Fruit fly (Drosophila melanogaster) whole organism, embryonic: ENCODE measurements around the gene CG14085.

Experiments
- Blimp-1 ChIP-seq: fragments of 200-800 bp; sonication (Bioruptor generic); optimal IDR thresholded peaks from 3 replicates; lab custom pipeline; 2018; ENCODE audit warnings: missing biosample characterization, missing genetic modification characterization, mild to moderate bottlenecking, moderate library complexity, missing genetic modification reagents
- CG10654 ChIP-seq: fragments of 200-800 bp; sonication (Bioruptor generic); optimal IDR thresholded peaks from 2 replicates; lab custom pipeline; 2016; ENCODE audit warnings: missing biosample characterization, missing genetic modification characterization
- CG11456 ChIP-seq: fragments of 200-800 bp; sonication (Bioruptor generic); IDR thresholded peaks from 3 replicates; pipeline ENCODE4 v1.3.6; 2022; ENCODE audit warnings: missing biosample characterization, missing genetic modification characterization
- CG11504 ChIP-seq: fragments of 200-800 bp; sonication (Bioruptor generic); optimal IDR thresholded peaks from 3 replicates; lab custom pipeline; 2019; ENCODE audit warnings: missing biosample characterization, mild to moderate bottlenecking, missing genetic modification characterization, moderate library complexity
- CG11695 ChIP-seq: fragments of 200-800 bp; sonication (Bioruptor generic); IDR thresholded peaks from 3 replicates; pipeline ENCODE4 v1.3.6; 2022; ENCODE audit warnings: missing biosample characterization, missing genetic modification characterization
- CG12236 ChIP-seq: fragments of 200-800 bp; sonication (Bioruptor generic); optimal IDR thresholded peaks from 2 replicates; lab custom pipeline; 2016; ENCODE audit warnings: missing biosample characterization, missing genetic modification characterization
- CG1233 ChIP-seq: fragments of 200-800 bp; sonication (Bioruptor generic); optimal IDR thresholded peaks from 4 replicates; lab custom pipeline; 2018; ENCODE audit warnings: missing biosample characterization, mild to moderate bottlenecking, missing genetic modification characterization
- CG12769 ChIP-seq: fragments of 200-800 bp; sonication (Bioruptor generic); optimal IDR thresholded peaks from 2 replicates; lab custom pipeline; 2019; ENCODE audit warnings: missing biosample characterization, mild to moderate bottlenecking, missing genetic modification characterization, moderate library complexity
- CG13287 ChIP-seq: fragments of 200-800 bp; sonication (Bioruptor generic); IDR thresholded peaks from 2 replicates; pipeline ENCODE4 v1.3.6; 2022; ENCODE audit warnings: missing biosample characterization, missing genetic modification characterization; ENCODE audit not compliant: partially characterized antibody
- CG13775 ChIP-seq: fragments of 200-800 bp; sonication (Bioruptor generic); optimal IDR thresholded peaks from 3 replicates; lab custom pipeline; 2017; ENCODE audit warnings: missing biosample characterization, mild to moderate bottlenecking, missing genetic modification characterization
- CG14050 ChIP-seq: fragments of 200-800 bp; sonication (Bioruptor generic); IDR thresholded peaks from 3 replicates; pipeline ENCODE4 v1.3.6; 2022; ENCODE audit warnings: missing biosample characterization, missing genetic modification characterization
- CG15696 ChIP-seq: fragments of 200-800 bp; sonication (Bioruptor generic); optimal IDR thresholded peaks from 2 replicates; lab custom pipeline; 2019; ENCODE audit warnings: missing biosample characterization, mild to moderate bottlenecking, missing genetic modification characterization, moderate library complexity
- CG17186 ChIP-seq: fragments of 200-800 bp; sonication (Bioruptor generic); optimal IDR thresholded peaks from 3 replicates; lab custom pipeline; 2017; ENCODE audit warnings: missing biosample characterization, missing genetic modification reagents, missing genetic modification characterization
- CG1832 ChIP-seq: fragments of 200-800 bp; sonication (Bioruptor generic); optimal IDR thresholded peaks from 2 replicates; lab custom pipeline; 2017; ENCODE audit warnings: missing biosample characterization, mild to moderate bottlenecking, missing genetic modification characterization, inconsistent platforms
- CG18599 ChIP-seq: fragments of 200-800 bp; sonication (Bioruptor generic); optimal IDR thresholded peaks from 3 replicates; lab custom pipeline; 2017; ENCODE audit warnings: missing biosample characterization, missing genetic modification characterization, mild to moderate bottlenecking, moderate library complexity, missing genetic modification reagents
- CG18619 ChIP-seq: fragments of 200-800 bp; sonication (Bioruptor generic); optimal IDR thresholded peaks from 3 replicates; lab custom pipeline; 2017; ENCODE audit warnings: missing biosample characterization, mild to moderate bottlenecking, missing genetic modification characterization
- CG18764 ChIP-seq: fragments of 200-800 bp; sonication (Bioruptor generic); optimal IDR thresholded peaks from 3 replicates; lab custom pipeline; 2016; ENCODE audit warnings: missing biosample characterization, missing genetic modification characterization
- CG2712 ChIP-seq: fragments of 200-800 bp; optimal IDR thresholded peaks from 3 replicates; lab custom pipeline; 2019; ENCODE audit warnings: missing biosample characterization, mild to moderate bottlenecking, missing genetic modification characterization, moderate library complexity
- CG30403 ChIP-seq: fragments of 200-800 bp; sonication (Bioruptor generic); optimal IDR thresholded peaks from 3 replicates; lab custom pipeline; 2016; ENCODE audit warnings: missing biosample characterization, missing genetic modification characterization
- CG31388 ChIP-seq: fragments of 200-800 bp; sonication (Bioruptor generic); optimal IDR thresholded peaks from 2 replicates; lab custom pipeline; 2016; ENCODE audit warnings: missing biosample characterization, missing genetic modification characterization
- CG43689 ChIP-seq: fragments of 200-800 bp; sonication (Bioruptor generic); IDR thresholded peaks from 2 replicates; pipeline ENCODE4 v1.3.6; 2022; ENCODE audit warnings: missing biosample characterization, missing genetic modification characterization
- CG4617 ChIP-seq: fragments of 200-800 bp; sonication (Bioruptor generic); optimal IDR thresholded peaks from 3 replicates; lab custom pipeline; 2016; ENCODE audit warnings: missing biosample characterization, missing genetic modification characterization, borderline replicate concordance
- CG4707 ChIP-seq: fragments of 200-800 bp; sonication (Bioruptor generic); optimal IDR thresholded peaks from 2 replicates; lab custom pipeline; 2018; ENCODE audit warnings: missing biosample characterization, mild to moderate bottlenecking, missing genetic modification characterization, moderate library complexity
- CG5953 ChIP-seq: fragments of 200-800 bp; sonication (Bioruptor generic); IDR thresholded peaks from 2 replicates; pipeline ENCODE4 v1.3.6; 2022; ENCODE audit warnings: missing biosample characterization, missing genetic modification characterization
- CG6813 ChIP-seq: fragments of 200-800 bp; sonication (Bioruptor generic); optimal IDR thresholded peaks from 2 replicates; lab custom pipeline; 2017; ENCODE audit warnings: missing biosample characterization, missing genetic modification characterization, mild to moderate bottlenecking, moderate library complexity, missing genetic modification reagents
- CG7786 ChIP-seq: fragments of 200-800 bp; sonication (Bioruptor generic); optimal IDR thresholded peaks from 2 replicates; lab custom pipeline; 2016; ENCODE audit warnings: missing biosample characterization, missing genetic modification characterization
- CG8281 ChIP-seq: fragments of 200-800 bp; sonication (Bioruptor generic); optimal IDR thresholded peaks from 2 replicates; lab custom pipeline; 2018; ENCODE audit warnings: missing biosample characterization, mild to moderate bottlenecking, missing genetic modification characterization, moderate library complexity
- CG8388 ChIP-seq: fragments of 200-800 bp; sonication (Bioruptor generic); optimal IDR thresholded peaks from 2 replicates; lab custom pipeline; 2019; ENCODE audit warnings: missing biosample characterization, mild to moderate bottlenecking, missing genetic modification characterization, moderate library complexity
- CG9797 ChIP-seq: fragments of 200-800 bp; sonication (Bioruptor generic); optimal IDR thresholded peaks from 3 replicates; lab custom pipeline; 2018; ENCODE audit warnings: missing biosample characterization, mild to moderate bottlenecking, missing genetic modification characterization
- CTCF ChIP-seq: fragments of 200-800 bp; sonication (Bioruptor generic); optimal IDR thresholded peaks from 2 replicates; lab custom pipeline; 2017; ENCODE audit warnings: missing biosample characterization, mild to moderate bottlenecking, missing genetic modification characterization, moderate library complexity
- CkIIα-i1 ChIP-seq: fragments of 200-800 bp; sonication (Bioruptor generic); IDR thresholded peaks from 2 replicates; pipeline ENCODE4 v1.3.6; 2022; ENCODE audit warnings: missing biosample characterization, missing genetic modification characterization
- HLH4C ChIP-seq: fragments of 200-800 bp; sonication (Bioruptor generic); IDR thresholded peaks from 3 replicates; pipeline ENCODE4 v1.3.6; 2022; ENCODE audit warnings: missing biosample characterization, missing genetic modification characterization; ENCODE audit not compliant: partially characterized antibody
- Mes4 ChIP-seq: fragments of 200-800 bp; sonication (Bioruptor generic); optimal IDR thresholded peaks from 2 replicates; lab custom pipeline; 2016; ENCODE audit warnings: missing biosample characterization, missing genetic modification characterization
- NFAT ChIP-seq: fragments of 200-800 bp; sonication (Bioruptor generic); IDR thresholded peaks from 2 replicates; pipeline ENCODE4 v1.3.6; 2022; ENCODE audit warnings: missing biosample characterization, missing genetic modification characterization
- Nf-YA ChIP-seq: fragments of 200-800 bp; sonication (Bioruptor generic); IDR thresholded peaks from 2 replicates; pipeline ENCODE4 v1.3.6; 2022; ENCODE audit warnings: missing biosample characterization, missing genetic modification characterization
- Scr ChIP-seq: fragments of 200-800 bp; sonication (Bioruptor generic); IDR thresholded peaks from 2 replicates; pipeline ENCODE4 v1.3.6; 2022; ENCODE audit warnings: missing biosample characterization, missing genetic modification characterization; ENCODE audit not compliant: partially characterized antibody
- crp ChIP-seq, 2 experiments: fragments of 200-800 bp; sonication (Bioruptor generic); optimal IDR thresholded peaks; 2 replicates in 1 of 2; 3 replicates in 1 of 2; lab custom pipeline; 2017; ENCODE audit warnings: missing biosample characterization in 2 of 2, missing genetic modification characterization in 2 of 2, mild to moderate bottlenecking in 1 of 2, moderate library complexity in 1 of 2
- danr ChIP-seq: fragments of 200-800 bp; sonication (Bioruptor generic); IDR thresholded peaks from 2 replicates; pipeline ENCODE4 v1.3.6; 2022; ENCODE audit warnings: missing biosample characterization, missing genetic modification characterization
- dm ChIP-seq: fragments of 200-800 bp; sonication (Bioruptor generic); optimal IDR thresholded peaks from 3 replicates; lab custom pipeline; 2016; ENCODE audit warnings: missing biosample characterization, missing genetic modification characterization
- dpn ChIP-seq, 2 experiments: fragments of 200-800 bp; sonication (Bioruptor generic); optimal IDR thresholded peaks; 3 replicates each; lab custom pipeline; 2016; ENCODE audit warnings: missing biosample characterization in 2 of 2, missing genetic modification characterization in 2 of 2
- eve ChIP-seq, 2 experiments: fragments of >200 bp; optimal IDR thresholded peaks; 2 replicates each; lab custom pipeline; 2017; ENCODE audit warnings: missing biosample characterization in 2 of 2, missing genetic modification characterization in 2 of 2
- ftz-f1 ChIP-seq: fragments of 200-800 bp; sonication (Bioruptor generic); optimal IDR thresholded peaks from 2 replicates; lab custom pipeline; 2016; ENCODE audit warnings: missing biosample characterization, missing genetic modification characterization
- gce ChIP-seq: fragments of 200-800 bp; sonication (Bioruptor generic); IDR thresholded peaks from 3 replicates; pipeline ENCODE4 v1.3.6; 2022; ENCODE audit warnings: missing biosample characterization, missing genetic modification characterization
- ham ChIP-seq: fragments of 200-800 bp; sonication (Bioruptor generic); IDR thresholded peaks from 2 replicates; pipeline ENCODE4 v1.3.6; 2022; ENCODE audit warnings: missing biosample characterization, missing genetic modification characterization
- kah ChIP-seq: fragments of 200-800 bp; sonication (Bioruptor generic); optimal IDR thresholded peaks from 2 replicates; lab custom pipeline; 2018; ENCODE audit warnings: missing biosample characterization, mild to moderate bottlenecking, missing genetic modification characterization
- onecut ChIP-seq: fragments of 200-800 bp; sonication (Bioruptor generic); IDR thresholded peaks from 2 replicates; pipeline ENCODE4 v1.3.6; 2022; ENCODE audit warnings: missing biosample characterization, missing genetic modification characterization
- peb ChIP-seq: fragments of 200-800 bp; sonication (Bioruptor generic); IDR thresholded peaks from 2 replicates; pipeline ENCODE4 v1.3.6; 2022; ENCODE audit warnings: missing biosample characterization, missing genetic modification characterization
- pho ChIP-seq: fragments of 200-800 bp; sonication (Bioruptor generic); optimal IDR thresholded peaks from 2 replicates; lab custom pipeline; 2016; ENCODE audit warnings: missing biosample characterization, missing genetic modification characterization
- sd ChIP-seq: fragments of 200-800 bp; sonication (Bioruptor generic); optimal IDR thresholded peaks from 3 replicates; lab custom pipeline; 2018; ENCODE audit warnings: missing biosample characterization, mild to moderate bottlenecking, missing genetic modification characterization, moderate library complexity
- sisA ChIP-seq: fragments of 200-800 bp; sonication (Bioruptor generic); IDR thresholded peaks from 2 replicates; pipeline ENCODE4 v1.3.6; 2022; ENCODE audit warnings: missing biosample characterization, missing genetic modification characterization

Gene CG14085

dm6 chr3L:19254715-19255428 lies 14.3 kb upstream of the CG14085 start, which contains the start of the genes mRpL21 and rept (continued):
- no peak for TF ChIP-seq Blimp-1
- no peak for TF ChIP-seq CG15696
- TF ChIP-seq CG18599 (GFP tag; lab: Kevin White, UChicago): peak; percentile 59
- TF ChIP-seq Mes4: peak; percentile 38
- no peak for TF ChIP-seq CG6813 (GFP tag; lab: Kevin White, UChicago)
- no peak for TF ChIP-seq HLH4C (GFP tag; lab: Robert Waterston, UW)
- TF ChIP-seq CG12769: peak; percentile 68
- no peak for TF ChIP-seq CG12236
- no peak for TF ChIP-seq ham (GFP tag; lab: Robert Waterston, UW)
- TF ChIP-seq CG11456 (GFP tag; lab: Robert Waterston, UW): peak; percentile 54; the same call in 1 of the 3 replicates
- TF ChIP-seq CTCF (GFP tag; lab: Kevin White, UChicago): no peak
- TF ChIP-seq pho (GFP tag; lab: Kevin White, UChicago): peak; percentile 63
- no peak for TF ChIP-seq Scr
- no peak for TF ChIP-seq CG8281 (tag; lab: Kevin White, UChicago)
- TF ChIP-seq gce (GFP tag; lab: Robert Waterston, UW): no peak
- TF ChIP-seq sd (tag; lab: Kevin White, UChicago): peak; percentile 30
- no peak for TF ChIP-seq peb (GFP tag; lab: Robert Waterston, UW)
- TF ChIP-seq CG10654 (GFP tag; lab: Kevin White, UChicago): peak; percentile 17
- TF ChIP-seq CG1832 (GFP tag; lab: Kevin White, UChicago): no peak
- peak; percentile 54 for TF ChIP-seq CG4617 (GFP tag; lab: Kevin White, UChicago)
- peak; percentile 97 for TF ChIP-seq CG17186
- peak; percentile 47 for TF ChIP-seq CG11504 (tag; lab: Kevin White, UChicago)
- peak; percentile 43 for TF ChIP-seq NFAT
- TF ChIP-seq CG14050 (GFP tag; lab: Robert Waterston, UW): no peak
- TF ChIP-seq crp (GFP tag; optimal IDR thresholded peaks at IDR 0.05; lab: Kevin White, UChicago): peak; percentile 81 to 94
- TF ChIP-seq CG1233 (GFP tag; lab: Kevin White, UChicago): peak; percentile 36
- TF ChIP-seq CG18764 (GFP tag; lab: Kevin White, UChicago): peak; percentile 36
- no peak for TF ChIP-seq danr (GFP tag; lab: Robert Waterston, UW)
- TF ChIP-seq eve (GFP tag; optimal IDR thresholded peaks at IDR 0.05; lab: Kevin White, UChicago): no peak
- TF ChIP-seq kah (GFP tag; lab: Kevin White, UChicago): no peak
- no peak for TF ChIP-seq CG5953 (GFP tag; lab: Robert Waterston, UW)
- no peak for TF ChIP-seq CG4707 (GFP tag; lab: Kevin White, UChicago)
- 0 out of 2 replicates have a peak, but pooled peaks have one; percentile 15 for TF ChIP-seq onecut (GFP tag; lab: Robert Waterston, UW)
- TF ChIP-seq Nf-YA: no peak
- peak; percentile 67 for TF ChIP-seq CG9797 (GFP tag; lab: Kevin White, UChicago)
- peak; percentile 43 for TF ChIP-seq CG8388 (GFP tag; lab: Kevin White, UChicago)
- no peak for TF ChIP-seq CG31388
- peak; percentile 46; the same call in 1 of the 2 replicates for TF ChIP-seq CG13287 (GFP tag; lab: Robert Waterston, UW)
- peak; percentile 63 to 70 for TF ChIP-seq dpn (GFP tag; optimal IDR thresholded peaks at IDR 0.05; lab: Kevin White, UChicago)
- TF ChIP-seq CG18619: peak; percentile 44
- peak; percentile 50 for TF ChIP-seq CG7786 (GFP tag; lab: Kevin White, UChicago)
- peak; percentile 35 for TF ChIP-seq CG2712 (tag; lab: Kevin White, UChicago)
- TF ChIP-seq CG43689 (GFP tag; lab: Robert Waterston, UW): no peak
- TF ChIP-seq CkIIα-i1 (GFP tag; lab: Robert Waterston, UW): no peak
- no peak for TF ChIP-seq sisA (GFP tag; lab: Robert Waterston, UW)
- TF ChIP-seq CG30403 (GFP tag; lab: Kevin White, UChicago): peak; percentile 79
- no peak for TF ChIP-seq CG11695 (GFP tag; lab: Robert Waterston, UW)
- peak; percentile 94 for TF ChIP-seq dm (GFP tag; lab: Kevin White, UChicago)
- TF ChIP-seq CG13775 (GFP tag; lab: Kevin White, UChicago): peak; percentile 65
- no peak for TF ChIP-seq ftz-f1 (GFP tag; lab: Kevin White, UChicago)
